Fruit fly (Drosophila melanogaster): Measurements from ENCODE around the gene prage.

DNA sequence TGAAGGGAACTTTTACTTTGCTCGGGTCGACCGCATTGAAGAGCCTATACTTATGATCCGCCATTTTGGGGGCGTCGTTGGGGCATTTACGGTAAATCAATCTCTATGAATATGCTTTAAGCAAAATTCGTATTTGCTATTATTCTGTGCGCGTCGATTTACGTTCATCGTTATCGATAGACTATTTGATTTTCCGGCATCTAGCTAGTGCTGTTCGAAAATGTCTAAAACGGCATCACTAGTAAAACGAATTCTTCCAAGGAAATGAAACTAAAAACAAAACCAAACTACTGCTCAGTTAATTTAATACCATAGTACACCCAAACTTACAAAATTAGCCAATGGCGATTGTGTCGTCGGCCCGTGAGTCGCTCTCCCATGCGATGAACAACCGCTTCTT lies 92.2 kb downstream of the prage start, which contains the start of the genes Gcna and MED18:
- TF ChIP-seq salr (GFP tag; optimal IDR thresholded peaks at IDR 0.05) (no peak), Eip75B (GFP tag; optimal IDR thresholded peaks at IDR 0.05) (no peak), CG3919 (GFP tag; optimal IDR thresholded peaks at IDR 0.05) (no peak), Gug (GFP tag; IDR thresholded peaks at IDR 0.05) (no peak), Smox (GFP tag; optimal IDR thresholded peaks at IDR 0.05) (no peak), Ets21C (GFP tag; optimal IDR thresholded peaks at IDR 0.05) (no peak), fd59A (GFP tag; optimal IDR thresholded peaks at IDR 0.05) (no peak), Hr38 (GFP tag; optimal IDR thresholded peaks at IDR 0.05) (no peak), CG32006 (GFP tag; optimal IDR thresholded peaks at IDR 0.05) (no peak)
